Fruit fly (Drosophila melanogaster): ENCODE measurements around the gene CG15546.

DNA sequence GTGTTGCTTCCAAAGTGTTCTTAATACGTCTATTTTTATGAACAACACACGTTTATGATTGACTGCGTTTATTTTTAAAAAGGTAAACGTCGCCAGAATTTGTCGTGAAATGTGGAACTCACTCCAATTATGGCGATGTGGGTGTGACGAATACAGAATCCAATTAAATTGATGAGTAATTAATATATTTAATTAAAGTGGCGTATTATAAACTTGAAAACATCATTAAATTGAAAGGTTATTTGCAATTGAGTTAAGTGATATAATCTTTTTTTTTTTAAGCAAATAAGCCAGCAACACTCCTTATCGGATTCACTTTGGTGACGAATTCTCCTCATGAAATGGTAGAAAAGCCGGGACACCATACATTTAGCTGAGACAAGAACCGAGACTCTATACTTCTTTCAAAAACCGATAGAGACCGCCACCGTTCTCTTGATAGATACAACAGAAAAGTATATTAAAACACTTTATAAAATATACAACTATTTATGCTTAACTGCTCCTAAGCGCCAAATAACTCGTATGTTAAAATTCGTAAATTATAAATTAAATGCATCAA, 5.6 kb downstream of the CG15546 start:
- TF ChIP-seq CTCF (optimal IDR thresholded peaks at IDR 0.05) = peak; percentile 79 to 93
- no peak for TF ChIP-seq CG8478 (optimal IDR thresholded peaks at IDR 0.05)

Measured in S2 (cell line).